In the genomic region with DNA sequence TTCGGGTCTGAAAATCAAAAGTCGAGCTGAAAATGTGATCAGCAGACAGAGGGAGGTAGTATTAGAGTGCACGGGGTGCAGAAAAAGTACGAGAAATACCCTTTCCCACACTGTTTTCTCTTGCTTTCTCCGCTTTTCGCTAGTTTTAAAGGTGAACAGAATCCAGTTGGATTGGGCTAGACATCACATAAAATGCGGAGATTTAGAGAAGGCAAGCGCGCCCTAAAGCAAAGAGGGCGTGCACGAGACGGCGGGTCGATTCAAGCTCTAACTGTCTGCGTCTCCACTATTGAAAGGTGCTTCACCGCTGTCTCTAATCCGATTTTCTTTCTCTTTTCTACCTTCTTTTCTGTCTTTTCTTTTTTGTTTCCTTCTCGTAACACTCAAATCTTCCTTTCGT, we compare ENCODE assay signal across 2 worm cellular contexts.
A peak's percentile ranks its signal among the peaks of the same experiment; 100 is the strongest.
TF ChIP-seq lines count a peak whose summit lies in the region.

No protein-coding gene starts in this region.

TF ChIP-seq in whole organism, L1 larva, 84 proteins besides CTCF, POLR2A, EP300 and RAD21 (continued from another document):
- TF ChIP-seq pax-3 (tag; optimal IDR thresholded peaks at IDR 0.05; lab: Kevin White, UChicago) (no peak), Y116A8C.19 (tag; optimal IDR thresholded peaks at IDR 0.05; lab: Kevin White, UChicago; ENCODE audit: borderline replicate concordance) (no peak), lin-14 (GFP tag; optimal IDR thresholded peaks at IDR 0.05; lab: Kevin White, UChicago) (peak; percentile 96), F16B12.6 (tag; optimal IDR thresholded peaks at IDR 0.05; lab: Kevin White, UChicago) (peak; percentile 47), C34B4.2 (tag; optimal IDR thresholded peaks at IDR 0.05; lab: Kevin White, UChicago) (no peak), efl-1 (optimal IDR thresholded peaks at IDR 0.05; lab: Kevin White, UChicago) (peak; percentile 84 to 90), efl-1 (GFP tag; optimal IDR thresholded peaks at IDR 0.05 in 1 of 2; lab: Kevin White, UChicago) (peak; percentile 71 to 97), unc-86 (tag; optimal IDR thresholded peaks at IDR 0.05; lab: Kevin White, UChicago) (peak; percentile 80), unc-62 (GFP tag; optimal IDR thresholded peaks at IDR 0.05; lab: Kevin White, UChicago) (no peak), tlp-1 (tag; optimal IDR thresholded peaks at IDR 0.05; lab: Kevin White, UChicago) (no peak), ceh-88 (GFP tag; IDR thresholded peaks at IDR 0.05; lab: Robert Waterston, UW) (0 out of 2 replicates have a peak, but pooled peaks have one; percentile 16), hlh-17 (GFP tag; optimal IDR thresholded peaks at IDR 0.05; lab: Kevin White, UChicago; ENCODE audit: borderline replicate concordance) (no peak), grh-1 (GFP tag; IDR thresholded peaks at IDR 0.05; lab: Robert Waterston, UW) (peak; percentile 45; the same call in 1 of the 2 replicates), nhr-71 (tag; optimal IDR thresholded peaks at IDR 0.05; lab: Kevin White, UChicago) (peak; percentile 92), snu-23 (GFP tag; optimal IDR thresholded peaks at IDR 0.05; lab: Kevin White, UChicago) (peak; percentile 94), nhr-85 (tag; lab: Kevin White, UChicago) (peak; percentile 92), ztf-4 (tag; optimal IDR thresholded peaks at IDR 0.05; lab: Kevin White, UChicago) (peak; percentile 72), dsc-1 (tag; optimal IDR thresholded peaks at IDR 0.05; lab: Kevin White, UChicago) (peak; percentile 76), ztf-11 (tag; optimal IDR thresholded peaks at IDR 0.05; lab: Kevin White, UChicago) (peak in 1 of 2 experiments; percentile 5), C16A3.4 (tag; optimal IDR thresholded peaks at IDR 0.05; lab: Kevin White, UChicago) (peak; percentile 81), lir-3 (tag; optimal IDR thresholded peaks at IDR 0.05; lab: Kevin White, UChicago; ENCODE audit: poor library complexity) (peak; percentile 47), vab-15 (tag; optimal IDR thresholded peaks at IDR 0.05; lab: Kevin White, UChicago) (no peak), ama-1 (optimal IDR thresholded peaks at IDR 0.05; lab: Kevin White, UChicago) (no peak), nhr-19 (GFP tag; conservative IDR thresholded peaks at IDR 0.05; lab: Robert Waterston, UW) (peak; percentile 84), ceh-8 (GFP tag; optimal IDR thresholded peaks at IDR 0.05; lab: Kevin White, UChicago) (peak; percentile 29), jun-1 (tag; optimal IDR thresholded peaks at IDR 0.05; lab: Kevin White, UChicago) (peak; percentile 86)
TF ChIP-seq in whole organism, L1 larva: peak in this region for 50.

TF ChIP-seq in whole organism, young adult, 124 proteins besides CTCF, POLR2A, EP300 and RAD21 (continued from another document):
- peak; percentile 68; the same call in 1 of the 2 replicates for TF ChIP-seq Y95B8A.8 (GFP tag; IDR thresholded peaks at IDR 0.05; lab: Robert Waterston, UW)
- no peak for TF ChIP-seq nhr-179 (tag; optimal IDR thresholded peaks at IDR 0.05; lab: Kevin White, UChicago)
- no peak for TF ChIP-seq let-526 (GFP tag; IDR thresholded peaks at IDR 0.05; lab: Robert Waterston, UW)
- peak; percentile 20 for TF ChIP-seq ztf-26 (tag; optimal IDR thresholded peaks at IDR 0.05; lab: Kevin White, UChicago)
- no peak for TF ChIP-seq Y53F4B.3 (GFP tag; IDR thresholded peaks at IDR 0.05; lab: Robert Waterston, UW)
- peak; percentile 67 for TF ChIP-seq somi-1 (GFP tag; optimal IDR thresholded peaks at IDR 0.05; lab: Kevin White, UChicago)
- peak; percentile 94 for TF ChIP-seq dox-1 (GFP tag; IDR thresholded peaks at IDR 0.05; lab: Robert Waterston, UW)
- TF ChIP-seq egl-18 (GFP tag; IDR thresholded peaks at IDR 0.05; lab: Robert Waterston, UW), result no peak
- peak; percentile 57; the same call in 1 of the 2 replicates for TF ChIP-seq Y67H2A.10 (GFP tag; conservative IDR thresholded peaks at IDR 0.05; lab: Robert Waterston, UW)
- peak; percentile 67; the same call in 1 of the 2 replicates for TF ChIP-seq lir-1 (GFP tag; conservative IDR thresholded peaks at IDR 0.05; lab: Robert Waterston, UW)
- TF ChIP-seq egl-44 (GFP tag; IDR thresholded peaks at IDR 0.05; lab: Robert Waterston, UW), result peak; percentile 49; the same call in 1 of the 2 replicates
- no peak for TF ChIP-seq ets-4 (GFP tag; optimal IDR thresholded peaks at IDR 0.05; lab: Kevin White, UChicago)
- TF ChIP-seq K11D2.4 (GFP tag; IDR thresholded peaks at IDR 0.05; lab: Robert Waterston, UW), result peak; percentile 54
- peak; percentile 97 for TF ChIP-seq hmg-1.2 (GFP tag; IDR thresholded peaks at IDR 0.05; lab: Robert Waterston, UW)
